Worm (Caenorhabditis elegans): ENCODE measurements around the gene fbxa-66.

DNA sequence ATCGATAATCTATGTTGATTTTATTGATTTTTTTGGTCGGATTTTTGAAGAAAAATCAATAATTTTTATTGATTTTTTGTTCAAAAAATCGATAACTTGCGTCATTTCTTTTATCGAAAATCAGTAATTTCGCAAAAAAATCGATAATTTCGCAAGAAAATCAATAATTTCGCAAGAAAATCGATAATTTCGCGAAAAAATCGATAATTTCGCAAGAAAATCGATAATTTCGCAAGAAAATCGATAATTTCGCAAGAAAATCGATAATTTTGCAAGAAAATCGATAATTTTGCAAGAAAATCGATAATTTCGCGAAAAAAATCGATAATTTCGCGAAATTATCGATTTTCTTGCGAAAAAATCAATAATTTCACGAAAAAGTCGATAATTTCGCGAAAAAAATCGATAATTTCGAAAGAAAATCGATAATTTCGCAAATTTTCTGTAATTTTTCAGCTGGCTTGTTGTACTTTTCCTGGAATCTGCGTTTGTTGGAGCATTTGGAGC is 30.4 kb downstream of the fbxa-66 start:
- TF ChIP-seq him-1 (tag; optimal IDR thresholded peaks at IDR 0.05) = no peak
- TF ChIP-seq W03F9.2 (tag; optimal IDR thresholded peaks at IDR 0.05) = no peak
- no peak for TF ChIP-seq dao-5 (tag; optimal IDR thresholded peaks at IDR 0.05)
